Worm (Caenorhabditis elegans) whole organism, L2 larva: Measurements from ENCODE around the gene gst-17.

Experiments used
- elt-3 ChIP-seq: sonication (generic microtip); optimal IDR thresholded peaks from 2 replicates; lab custom pipeline; 2017; ENCODE audit warnings: missing biosample characterization, missing genetic modification characterization
- nhr-237 ChIP-seq: fragments of 150-350 bp; optimal IDR thresholded peaks from 2 replicates; lab custom pipeline; 2014; ENCODE audit warnings: missing biosample characterization, missing genetic modification characterization

DNA sequence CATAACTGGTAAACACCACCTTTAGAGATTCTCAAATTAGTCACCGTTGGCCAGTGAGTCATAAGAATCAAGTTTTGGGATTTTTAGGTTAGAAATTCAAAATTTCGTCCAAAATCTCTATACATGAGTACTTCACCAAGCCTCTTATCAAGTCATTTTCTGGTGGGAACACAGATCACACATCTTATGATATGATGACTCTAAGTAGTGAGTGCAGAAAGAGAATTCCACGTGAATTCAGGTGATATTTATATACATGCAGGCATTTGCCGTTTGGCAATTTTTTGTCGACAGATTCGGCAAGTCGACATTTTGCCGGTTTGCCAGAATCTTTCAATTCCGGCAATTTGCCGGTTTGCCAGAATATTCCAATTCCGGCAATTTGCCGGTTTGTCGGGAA lies 41.5 kb upstream of the gst-17 start:
- TF ChIP-seq nhr-237 (tag; lab: Kevin White, UChicago), result no peak
- TF ChIP-seq elt-3 (tag; lab: Kevin White, UChicago), result no peak
